Worm (Caenorhabditis elegans) whole organism, L3 larva: ENCODE measurements around the gene sri-6.

ENCODE experiments used
- ZK546.5 ChIP-seq: sonication (generic microtip); optimal IDR thresholded peaks from 2 replicates; lab custom pipeline; 2017; ENCODE audit warnings: missing biosample characterization, missing genetic modification characterization
- ama-1 ChIP-seq: fragments of 150-350 bp; optimal IDR thresholded peaks from 2 replicates; lab custom pipeline; 2018
- ceh-82 ChIP-seq: fragments of 150-350 bp; optimal IDR thresholded peaks from 2 replicates; lab custom pipeline; 2014; ENCODE audit warnings: missing biosample characterization, missing genetic modification characterization
- fos-1 ChIP-seq: fragments of 150-350 bp; optimal IDR thresholded peaks from 2 replicates; lab custom pipeline; 2014; ENCODE audit warnings: missing biosample characterization, missing genetic modification characterization
- lin-15B ChIP-seq: fragments of 150-350 bp; optimal IDR thresholded peaks from 2 replicates; lab custom pipeline; 2014; ENCODE audit warnings: missing biosample characterization, missing genetic modification characterization
- nhr-76 ChIP-seq: fragments of 150-350 bp; sonication (generic microtip); optimal IDR thresholded peaks from 5 replicates; lab custom pipeline; 2014; ENCODE audit warnings: missing biosample characterization, missing genetic modification characterization
- pha-4 ChIP-seq: fragments of 150-350 bp; optimal IDR thresholded peaks from 2 replicates; lab custom pipeline; 2014; ENCODE audit warnings: missing biosample characterization, missing genetic modification reagents, missing genetic modification characterization
- pqm-1 ChIP-seq: fragments of 150-350 bp; optimal IDR thresholded peaks from 2 replicates; lab custom pipeline; 2017; ENCODE audit warnings: missing biosample characterization, missing genetic modification characterization, inconsistent platforms
- ztf-11 ChIP-seq: fragments of 150-350 bp; optimal IDR thresholded peaks from 2 replicates; lab custom pipeline; 2014; ENCODE audit warnings: missing biosample characterization, missing genetic modification characterization

ce11 chrV:13207426-13207825 lies 21.9 kb downstream of the sri-6 start, which contains the start of gene F57B1.5:
- TF ChIP-seq ztf-11: no peak
- no peak for TF ChIP-seq fos-1 (tag; lab: Kevin White, UChicago)
- no peak for TF ChIP-seq ceh-82 (tag; lab: Kevin White, UChicago)
- TF ChIP-seq lin-15B (tag; lab: Kevin White, UChicago): no peak
- no peak for TF ChIP-seq pha-4 (tag; lab: Kevin White, UChicago)
- TF ChIP-seq ZK546.5 (tag; lab: Kevin White, UChicago): no peak
- no peak for TF ChIP-seq nhr-76 (tag; lab: Kevin White, UChicago)
- TF ChIP-seq ama-1: no peak
- no peak for TF ChIP-seq pqm-1 (tag; lab: Kevin White, UChicago)
